Worm (Caenorhabditis elegans): ENCODE results near the gene ZK1236.5.
A peak's percentile ranks its signal among the peaks of the same experiment; 100 is the strongest.

DNA sequence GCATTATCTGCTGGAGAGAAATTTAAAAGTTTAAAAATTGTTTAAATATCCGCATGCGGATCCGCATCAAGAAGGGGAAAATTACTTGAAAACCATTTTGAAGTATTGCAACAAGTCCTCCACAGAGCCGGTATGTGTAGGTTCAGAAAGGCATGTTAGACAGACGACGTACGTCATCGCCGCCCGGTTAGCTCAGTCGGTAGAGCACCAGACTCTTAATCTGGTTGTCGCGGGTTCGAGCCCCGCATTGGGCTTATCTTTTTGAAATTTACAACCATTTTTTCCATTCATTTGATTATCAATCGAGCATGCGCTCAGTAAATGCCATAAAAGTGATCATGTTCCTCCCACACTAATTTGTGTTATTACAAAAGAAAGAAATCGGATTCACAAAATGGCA is 41.3 kb upstream of the ZK1236.5 start:
- TF ChIP-seq bed-2 (GFP tag; IDR thresholded peaks at IDR 0.05) (no peak), ZK185.1 (tag; optimal IDR thresholded peaks at IDR 0.05; ENCODE audit: poor library complexity, severe bottlenecking) (no peak), die-1 (tag; optimal IDR thresholded peaks at IDR 0.05) (peak; percentile 57), let-607 (tag; optimal IDR thresholded peaks at IDR 0.05) (no peak), nfya-2 (GFP tag; IDR thresholded peaks at IDR 0.05) (no peak), attf-6 (GFP tag; IDR thresholded peaks at IDR 0.05) (no peak), T26A5.8 (tag; optimal IDR thresholded peaks at IDR 0.05) (no peak), madf-6 (GFP tag; IDR thresholded peaks at IDR 0.05) (peak; percentile 61; the same call in 1 of the 2 replicates), cebp-1 (GFP tag; IDR thresholded peaks at IDR 0.05) (no peak), cebp-1 (tag; optimal IDR thresholded peaks at IDR 0.05) (no peak), lir-1 (GFP tag; conservative IDR thresholded peaks at IDR 0.05) (no peak), K11D2.4 (GFP tag; IDR thresholded peaks at IDR 0.05) (no peak), F37B4.10 (GFP tag; IDR thresholded peaks at IDR 0.05) (no peak), ama-1 (optimal IDR thresholded peaks at IDR 0.05) (no peak), ama-1 (GFP tag; optimal IDR thresholded peaks at IDR 0.05) (no peak)

Measured in whole organism, young adult.